Worm (Caenorhabditis elegans): Measurements from ENCODE around the gene Y66D12A.7.

- TF ChIP-seq him-1 (tag; optimal IDR thresholded peaks at IDR 0.05) (no peak), W03F9.2 (tag; optimal IDR thresholded peaks at IDR 0.05) (no peak)
Observed at ce11 chrIII:11558251-11558650, 22.0 kb downstream of the Y66D12A.7 start.
